Worm (Caenorhabditis elegans): ENCODE data around the gene F14H8.2.

DNA sequence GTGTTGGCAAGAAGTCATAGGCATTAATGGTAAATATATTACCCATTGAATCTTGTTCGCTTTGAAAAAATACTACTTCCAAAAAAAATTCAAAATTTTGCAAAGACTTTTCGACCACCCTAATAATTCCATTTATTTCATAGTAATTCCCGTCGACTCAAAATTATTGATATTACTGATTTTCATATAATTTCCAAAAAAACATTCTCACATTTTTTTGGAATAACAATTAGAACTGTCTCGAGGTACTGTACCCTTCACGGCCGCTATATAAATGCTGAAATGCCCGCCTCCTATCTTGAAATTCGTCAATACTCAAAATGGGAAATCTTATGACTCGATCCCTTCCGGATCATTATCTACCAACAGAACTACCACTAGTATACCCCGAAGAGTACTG, 3.4 kb upstream of the F14H8.2 start, which contains the start of gene F14H8.4:
- TF ChIP-seq fkh-10 (GFP tag; optimal IDR thresholded peaks at IDR 0.05): no peak
- TF ChIP-seq nhr-28 (tag; optimal IDR thresholded peaks at IDR 0.05): no peak
- TF ChIP-seq mdl-1 (tag; optimal IDR thresholded peaks at IDR 0.05): no peak
- TF ChIP-seq snpc-4 (tag; optimal IDR thresholded peaks at IDR 0.05): no peak
